Worm (Caenorhabditis elegans) whole organism, young adult: ENCODE results near the gene H39E23.2.

Experiments used
- T07F8.4 ChIP-seq: sonication (generic microtip); optimal IDR thresholded peaks from 2 replicates; lab custom pipeline; 2016; ENCODE audit warnings: mild to moderate bottlenecking, missing genetic modification characterization, moderate library complexity, missing compliant biosample characterization
- Y53F4B.3 ChIP-seq: fragments of 200-800 bp; sonication (Bioruptor generic); IDR thresholded peaks from 2 replicates; pipeline ENCODE4 v1.3.6; 2022; ENCODE audit warnings: missing genetic modification reagents, missing genetic modification characterization, missing compliant biosample characterization
- ama-1 ChIP-seq, 3 experiments: fragments of 150-350 bp in 1 of 3; sonication (generic microtip) in 2 of 3; optimal IDR thresholded peaks; 2 replicates each; lab custom pipeline; 2014 to 2018; ENCODE audit warnings: missing biosample characterization in 2 of 3, missing genetic modification characterization in 2 of 3, missing genetic modification reagents in 2 of 3
- attf-5 ChIP-seq: fragments of 200-800 bp; sonication (Bioruptor generic); optimal IDR thresholded peaks from 2 replicates; lab custom pipeline; 2018; ENCODE audit warnings: mild to moderate bottlenecking, missing genetic modification characterization, missing compliant biosample characterization
- ceh-79 ChIP-seq: sonication (generic microtip); optimal IDR thresholded peaks from 2 replicates; lab custom pipeline; 2017; ENCODE audit warnings: mild to moderate bottlenecking, missing genetic modification characterization, missing compliant biosample characterization
- dpl-1 ChIP-seq: fragments of 150-350 bp; optimal IDR thresholded peaks from 2 replicates; lab custom pipeline; 2014; ENCODE audit warnings: missing biosample characterization, missing genetic modification reagents, missing genetic modification characterization
- efl-1 ChIP-seq: fragments of 150-350 bp; optimal IDR thresholded peaks from 2 replicates; lab custom pipeline; 2014; ENCODE audit warnings: missing biosample characterization, missing genetic modification reagents, missing genetic modification characterization
- lin-26 ChIP-seq: fragments of 200-800 bp; sonication (Bioruptor generic); IDR thresholded peaks from 2 replicates; pipeline ENCODE4 v1.3.6; 2022; ENCODE audit warnings: missing genetic modification reagents, missing genetic modification characterization, missing compliant biosample characterization
- lir-1 ChIP-seq: fragments of 200-800 bp; sonication (Bioruptor generic); conservative IDR thresholded peaks from 2 replicates; pipeline ENCODE4 v1.3.6; 2022; ENCODE audit warnings: missing genetic modification reagents, missing genetic modification characterization, missing compliant biosample characterization
- tlf-1 ChIP-seq: fragments of 200-800 bp; sonication (Bioruptor generic); optimal IDR thresholded peaks from 2 replicates; lab custom pipeline; 2018; ENCODE audit warnings: mild to moderate bottlenecking, missing genetic modification characterization, missing compliant biosample characterization
- zim-3 ChIP-seq: sonication (generic microtip); optimal IDR thresholded peaks from 2 replicates; lab custom pipeline; 2017; ENCODE audit warnings: mild to moderate bottlenecking, missing genetic modification characterization, moderate library complexity, missing compliant biosample characterization

DNA sequence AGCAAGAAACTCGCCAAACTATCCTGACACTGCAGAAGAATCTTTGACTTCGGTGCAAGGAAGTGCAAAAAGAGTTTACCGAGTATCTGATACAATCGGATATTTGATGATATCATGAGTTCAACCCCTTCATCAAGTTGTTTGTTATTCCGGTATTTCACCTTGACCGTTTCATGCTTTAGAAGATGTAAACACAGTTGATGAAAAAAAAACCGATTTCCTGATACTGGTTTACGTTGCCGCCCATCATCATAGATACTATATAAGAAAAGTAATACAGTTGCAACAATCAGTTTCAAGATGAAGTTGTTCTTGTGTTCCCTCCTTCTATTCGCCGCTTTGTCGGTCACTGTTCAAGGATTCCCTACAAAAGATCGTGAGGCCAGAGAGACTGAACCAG, 2.6 kb upstream of the H39E23.2 start, which contains the start of gene H39E23.3:
- TF ChIP-seq ama-1 (optimal IDR thresholded peaks at IDR 0.05; lab: Kevin White, UChicago) = no peak
- no peak for TF ChIP-seq ama-1 (GFP tag; optimal IDR thresholded peaks at IDR 0.05; lab: Kevin White, UChicago)
- TF ChIP-seq lir-1 = no peak
- TF ChIP-seq Y53F4B.3 = no peak
- no peak for TF ChIP-seq attf-5 (GFP tag; lab: Kevin White, UChicago)
- no peak for TF ChIP-seq efl-1
- TF ChIP-seq tlf-1 (GFP tag; lab: Kevin White, UChicago) = no peak
- no peak for TF ChIP-seq lin-26 (GFP tag; lab: Robert Waterston, UW)
- no peak for TF ChIP-seq zim-3 (tag; lab: Kevin White, UChicago)
- no peak for TF ChIP-seq T07F8.4 (tag; lab: Kevin White, UChicago)
- no peak for TF ChIP-seq dpl-1 (GFP tag; lab: Kevin White, UChicago)
- no peak for TF ChIP-seq ceh-79
